Fruit fly (Drosophila melanogaster): ENCODE data around the gene CG18577.

dm6 chr3R:11231705-11232261 lies 35.9 kb downstream of the CG18577 start, which contains the start of the genes CG17187 and Dph3:
- TF ChIP-seq Sox102F (GFP tag; optimal IDR thresholded peaks at IDR 0.05) = no peak
- TF ChIP-seq Lpt (GFP tag; optimal IDR thresholded peaks at IDR 0.05) = no peak
- no peak for TF ChIP-seq acj6 (GFP tag; optimal IDR thresholded peaks at IDR 0.05)
- no peak for TF ChIP-seq svp (GFP tag)

Measured in whole organism, prepupa.